Worm (Caenorhabditis elegans) whole organism, L1 larva: Measurements from ENCODE around the gene nep-1.

Source experiments
- C16A3.4 ChIP-seq: fragments of 150-350 bp; optimal IDR thresholded peaks from 2 replicates; lab custom pipeline; 2014; ENCODE audit warnings: missing biosample characterization, missing genetic modification characterization
- aly-2 ChIP-seq: fragments of 150-350 bp; optimal IDR thresholded peaks from 2 replicates; lab custom pipeline; 2014; ENCODE audit warnings: missing biosample characterization, missing genetic modification characterization
- ama-1 ChIP-seq: fragments of 150-350 bp; optimal IDR thresholded peaks from 2 replicates; lab custom pipeline; 2014
- ceh-8 ChIP-seq: fragments of 200-800 bp; sonication (Bioruptor generic); optimal IDR thresholded peaks from 2 replicates; lab custom pipeline; 2018; ENCODE audit warnings: mild to moderate bottlenecking, missing genetic modification characterization, moderate library complexity, missing compliant biosample characterization
- ceh-90 ChIP-seq: sonication (generic microtip); optimal IDR thresholded peaks from 2 replicates; lab custom pipeline; 2016; ENCODE audit warnings: missing genetic modification characterization, missing compliant biosample characterization
- ces-1 ChIP-seq: fragments of 150-350 bp; optimal IDR thresholded peaks from 2 replicates; lab custom pipeline; 2014; ENCODE audit warnings: missing biosample characterization, missing genetic modification reagents, missing genetic modification characterization
- efl-1 ChIP-seq, 4 experiments: fragments of 150-350 bp; optimal IDR thresholded peaks in 3 of 4; peaks in 1 of 4; 1 replicate in 1 of 4; 2 replicates in 3 of 4; lab custom pipeline; 2014; ENCODE audit warnings: missing biosample characterization in 2 of 4, missing genetic modification characterization in 2 of 4, missing genetic modification reagents in 2 of 4
- egl-27 ChIP-seq, 2 experiments: fragments of 150-350 bp in 1 of 2; sonication (generic microtip); optimal IDR thresholded peaks; 3 replicates each; lab custom pipeline; 2017 to 2018; ENCODE audit warnings: missing biosample characterization in 2 of 2, missing genetic modification characterization in 2 of 2, missing genetic modification reagents in 2 of 2
- elt-3 ChIP-seq, 6 experiments: fragments of 150-350 bp in 1 of 6; sonication (generic microtip); optimal IDR thresholded peaks; 2 replicates each; lab custom pipeline; 2017 to 2018; ENCODE audit warnings: missing biosample characterization in 6 of 6, missing genetic modification characterization in 6 of 6, inconsistent platforms in 1 of 6
- ets-5 ChIP-seq: fragments of 200-800 bp; sonication (Bioruptor generic); IDR thresholded peaks from 2 replicates; pipeline ENCODE4 v1.3.6; 2022; ENCODE audit warnings: missing genetic modification characterization, missing compliant biosample characterization
- fkh-4 ChIP-seq: sonication (generic microtip); optimal IDR thresholded peaks from 2 replicates; lab custom pipeline; 2016; ENCODE audit warnings: missing compliant biosample characterization, missing genetic modification characterization, borderline replicate concordance
- fos-1 ChIP-seq: fragments of 150-350 bp; optimal IDR thresholded peaks from 2 replicates; lab custom pipeline; 2014; ENCODE audit warnings: missing biosample characterization, missing genetic modification characterization
- grh-1 ChIP-seq: fragments of 200-800 bp; sonication (Bioruptor generic); IDR thresholded peaks from 2 replicates; pipeline ENCODE4 v1.3.6; 2022; ENCODE audit warnings: missing genetic modification reagents, missing genetic modification characterization, missing compliant biosample characterization
- hlh-17 ChIP-seq: fragments of 200-800 bp; sonication (Bioruptor generic); optimal IDR thresholded peaks from 2 replicates; lab custom pipeline; 2018; ENCODE audit warnings: missing genetic modification characterization, mild to moderate bottlenecking, missing compliant biosample characterization, moderate library complexity, borderline replicate concordance
- hlh-4 ChIP-seq: sonication (generic microtip); optimal IDR thresholded peaks from 2 replicates; lab custom pipeline; 2016; ENCODE audit warnings: mild to moderate bottlenecking, missing genetic modification characterization, missing compliant biosample characterization
- hpl-2 ChIP-seq: fragments of 150-350 bp; optimal IDR thresholded peaks from 2 replicates; lab custom pipeline; 2014; ENCODE audit warnings: missing biosample characterization, missing genetic modification reagents, missing genetic modification characterization
- isw-1 ChIP-seq: fragments of 200-800 bp; sonication (Bioruptor generic); IDR thresholded peaks from 2 replicates; pipeline ENCODE4 v1.3.6; 2022; ENCODE audit warnings: missing genetic modification characterization, missing compliant biosample characterization
- jun-1 ChIP-seq: fragments of 150-350 bp; optimal IDR thresholded peaks from 2 replicates; lab custom pipeline; 2014; ENCODE audit warnings: missing biosample characterization, missing genetic modification reagents, missing genetic modification characterization
- lin-13 ChIP-seq: fragments of 150-350 bp; optimal IDR thresholded peaks from 2 replicates; lab custom pipeline; 2014; ENCODE audit warnings: missing biosample characterization, missing genetic modification reagents, missing genetic modification characterization
- lin-14 ChIP-seq: fragments of 200-800 bp; sonication (Bioruptor generic); optimal IDR thresholded peaks from 2 replicates; lab custom pipeline; 2018; ENCODE audit warnings: mild to moderate bottlenecking, missing genetic modification characterization, moderate library complexity, missing compliant biosample characterization
- lin-35 ChIP-seq, 2 experiments: fragments of 150-350 bp; optimal IDR thresholded peaks; 2 replicates each; lab custom pipeline; 2014; ENCODE audit warnings: missing biosample characterization in 2 of 2, missing genetic modification characterization in 2 of 2, missing genetic modification reagents in 2 of 2
- lir-3 ChIP-seq: sonication (generic microtip); optimal IDR thresholded peaks from 2 replicates; lab custom pipeline; 2016; ENCODE audit warnings: mild to moderate bottlenecking, missing genetic modification characterization, moderate library complexity, missing compliant biosample characterization; ENCODE audit not compliant: poor library complexity
- mab-9 ChIP-seq: fragments of 200-800 bp; sonication (Bioruptor generic); IDR thresholded peaks from 2 replicates; pipeline ENCODE4 v1.3.6; 2022; ENCODE audit warnings: missing genetic modification reagents, missing genetic modification characterization, missing compliant biosample characterization
- mdl-1 ChIP-seq, 2 experiments: fragments of 150-350 bp; optimal IDR thresholded peaks; 2 replicates each; lab custom pipeline; 2014 to 2017; ENCODE audit warnings: missing biosample characterization in 2 of 2, missing genetic modification characterization in 2 of 2, inconsistent platforms in 1 of 2
- mef-2 ChIP-seq: fragments of 150-350 bp; optimal IDR thresholded peaks from 2 replicates; lab custom pipeline; 2014; ENCODE audit warnings: missing biosample characterization, missing genetic modification characterization
- mep-1 ChIP-seq: fragments of 150-350 bp; optimal IDR thresholded peaks from 2 replicates; lab custom pipeline; 2014; ENCODE audit warnings: missing biosample characterization, missing genetic modification characterization
- nhr-11 ChIP-seq: fragments of 150-350 bp; optimal IDR thresholded peaks from 2 replicates; lab custom pipeline; 2014; ENCODE audit warnings: missing biosample characterization, missing genetic modification characterization
- nhr-20 ChIP-seq: sonication (generic microtip); optimal IDR thresholded peaks from 2 replicates; lab custom pipeline; 2016; ENCODE audit warnings: mild to moderate bottlenecking, missing genetic modification characterization, missing compliant biosample characterization
- nhr-237 ChIP-seq: fragments of 150-350 bp; optimal IDR thresholded peaks from 2 replicates; lab custom pipeline; 2014; ENCODE audit warnings: missing biosample characterization, missing genetic modification characterization
- nhr-47 ChIP-seq: sonication (generic microtip); optimal IDR thresholded peaks from 2 replicates; lab custom pipeline; 2016; ENCODE audit warnings: mild to moderate bottlenecking, missing genetic modification characterization, moderate library complexity, missing compliant biosample characterization
- nhr-71 ChIP-seq: sonication (generic microtip); optimal IDR thresholded peaks from 2 replicates; lab custom pipeline; 2016; ENCODE audit warnings: mild to moderate bottlenecking, missing genetic modification characterization, moderate library complexity, missing compliant biosample characterization
- nhr-76 ChIP-seq: sonication (generic microtip); optimal IDR thresholded peaks from 2 replicates; lab custom pipeline; 2017; ENCODE audit warnings: missing biosample characterization, missing genetic modification characterization
- nhr-90 ChIP-seq: sonication (generic microtip); optimal IDR thresholded peaks from 2 replicates; lab custom pipeline; 2016; ENCODE audit warnings: mild to moderate bottlenecking, missing genetic modification characterization, missing compliant biosample characterization; ENCODE audit not compliant: poor library complexity
- pag-3 ChIP-seq: sonication (generic microtip); optimal IDR thresholded peaks from 2 replicates; lab custom pipeline; 2017; ENCODE audit warnings: missing genetic modification characterization, mild to moderate bottlenecking, missing compliant biosample characterization, antibody characterized with exemption, borderline replicate concordance; ENCODE audit not compliant: insufficient read depth
- pax-3 ChIP-seq: fragments of 200-800 bp; sonication (Bioruptor generic); optimal IDR thresholded peaks from 2 replicates; lab custom pipeline; 2018; ENCODE audit warnings: mild to moderate bottlenecking, missing genetic modification characterization, moderate library complexity, missing compliant biosample characterization
- pqm-1 ChIP-seq: sonication (generic microtip); optimal IDR thresholded peaks from 3 replicates; lab custom pipeline; 2017; ENCODE audit warnings: missing biosample characterization, missing genetic modification characterization
- rnt-1 ChIP-seq: sonication (generic microtip); optimal IDR thresholded peaks from 2 replicates; lab custom pipeline; 2016; ENCODE audit warnings: mild to moderate bottlenecking, missing genetic modification characterization, moderate library complexity, missing compliant biosample characterization
- skn-1 ChIP-seq: fragments of 150-350 bp; optimal IDR thresholded peaks from 2 replicates; lab custom pipeline; 2014; ENCODE audit warnings: missing biosample characterization, missing genetic modification characterization
- snpc-4 ChIP-seq: fragments of 150-350 bp; optimal IDR thresholded peaks from 2 replicates; lab custom pipeline; 2014; ENCODE audit warnings: missing biosample characterization, missing genetic modification characterization
- snu-23 ChIP-seq: sonication (generic microtip); optimal IDR thresholded peaks from 2 replicates; lab custom pipeline; 2016; ENCODE audit warnings: missing genetic modification characterization, missing compliant biosample characterization
- sup-37 ChIP-seq: fragments of 200-800 bp; sonication (Bioruptor generic); optimal IDR thresholded peaks from 2 replicates; lab custom pipeline; 2018; ENCODE audit warnings: mild to moderate bottlenecking, missing genetic modification characterization, missing compliant biosample characterization
- swsn-7 ChIP-seq: sonication (generic microtip); optimal IDR thresholded peaks from 2 replicates; lab custom pipeline; 2016; ENCODE audit warnings: missing genetic modification characterization, missing compliant biosample characterization
- tbx-2 ChIP-seq: sonication (generic microtip); optimal IDR thresholded peaks from 2 replicates; lab custom pipeline; 2016; ENCODE audit warnings: missing genetic modification characterization, missing compliant biosample characterization
- unc-130 ChIP-seq: fragments of 150-350 bp; optimal IDR thresholded peaks from 2 replicates; lab custom pipeline; 2017; ENCODE audit warnings: missing biosample characterization, missing genetic modification characterization, inconsistent platforms
- unc-30 ChIP-seq: sonication (generic microtip); optimal IDR thresholded peaks from 2 replicates; lab custom pipeline; 2017; ENCODE audit warnings: missing biosample characterization, missing genetic modification characterization
- unc-86 ChIP-seq: sonication (generic microtip); optimal IDR thresholded peaks from 2 replicates; lab custom pipeline; 2016; ENCODE audit warnings: missing genetic modification characterization, missing compliant biosample characterization
- vab-15 ChIP-seq: sonication (generic microtip); optimal IDR thresholded peaks from 2 replicates; lab custom pipeline; 2017; ENCODE audit warnings: missing genotype, mild to moderate bottlenecking, missing genetic modification characterization, missing compliant biosample characterization
- xbp-1 ChIP-seq: sonication (generic microtip); optimal IDR thresholded peaks from 2 replicates; lab custom pipeline; 2016; ENCODE audit warnings: missing genetic modification characterization, missing compliant biosample characterization
- zip-4 ChIP-seq: fragments of 200-800 bp; sonication (Bioruptor generic); optimal IDR thresholded peaks from 2 replicates; lab custom pipeline; 2018; ENCODE audit warnings: mild to moderate bottlenecking, missing genetic modification characterization, moderate library complexity, missing compliant biosample characterization
- ztf-11 ChIP-seq, 2 experiments: sonication (generic microtip); optimal IDR thresholded peaks; 2 replicates each; lab custom pipeline; 2016 to 2017; ENCODE audit warnings: missing genetic modification characterization in 2 of 2, missing biosample characterization in 1 of 2, missing compliant biosample characterization in 1 of 2
- ztf-4 ChIP-seq: fragments of 150-350 bp; optimal IDR thresholded peaks from 2 replicates; lab custom pipeline; 2014; ENCODE audit warnings: missing biosample characterization, missing genetic modification characterization

nep-1 gene

ce11 chrII:11635745-11636161 lies 21.2 kb downstream of the nep-1 start:
- TF ChIP-seq mab-9 (GFP tag; lab: Robert Waterston, UW) = no peak
- no peak for TF ChIP-seq mef-2 (tag; lab: Kevin White, UChicago)
- peak; percentile 49 for TF ChIP-seq nhr-76 (tag; lab: Kevin White, UChicago)
- peak; percentile 86 for TF ChIP-seq mep-1
- TF ChIP-seq rnt-1 (tag; lab: Kevin White, UChicago) = peak; percentile 90
- peak; percentile 88 for TF ChIP-seq xbp-1 (tag; lab: Kevin White, UChicago)
- peak; percentile 87 for TF ChIP-seq grh-1 (GFP tag; lab: Robert Waterston, UW)
- TF ChIP-seq sup-37 (GFP tag; lab: Kevin White, UChicago) = peak; percentile 68
- TF ChIP-seq lin-13 (GFP tag; lab: Kevin White, UChicago) = peak; percentile 90
- no peak for TF ChIP-seq pqm-1 (tag; lab: Kevin White, UChicago)
- peak; percentile 54 for TF ChIP-seq unc-130 (tag; lab: Kevin White, UChicago)
- TF ChIP-seq fos-1 (tag; lab: Kevin White, UChicago) = peak; percentile 97
- TF ChIP-seq C16A3.4 = peak; percentile 80
- no peak for TF ChIP-seq ets-5 (GFP tag; lab: Robert Waterston, UW)
- TF ChIP-seq hpl-2 (GFP tag; lab: Kevin White, UChicago) = no peak
- TF ChIP-seq isw-1 (GFP tag; lab: Robert Waterston, UW) = peak; percentile 47
- peak; percentile 95 for TF ChIP-seq jun-1 (tag; lab: Kevin White, UChicago)
- peak; percentile 96 for TF ChIP-seq nhr-20 (tag; lab: Kevin White, UChicago)
- TF ChIP-seq lin-14 = peak; percentile 97
- no peak for TF ChIP-seq hlh-4 (tag; lab: Kevin White, UChicago)
- TF ChIP-seq nhr-47 (tag; lab: Kevin White, UChicago) = peak; percentile 86
- peak; percentile 31 for TF ChIP-seq ceh-8 (GFP tag; lab: Kevin White, UChicago)
- peak; percentile 11 for TF ChIP-seq unc-86 (tag; lab: Kevin White, UChicago)
- TF ChIP-seq ceh-90 (tag; lab: Kevin White, UChicago) = no peak
- no peak for TF ChIP-seq hlh-17 (GFP tag; lab: Kevin White, UChicago)
- TF ChIP-seq ztf-11 (tag; optimal IDR thresholded peaks at IDR 0.05; lab: Kevin White, UChicago) = peak in 1 of 2 experiments; percentile 30
- peak; percentile 96 for TF ChIP-seq nhr-71 (tag; lab: Kevin White, UChicago)
- peak; percentile 89 for TF ChIP-seq tbx-2
- TF ChIP-seq aly-2 (tag; lab: Kevin White, UChicago) = peak; percentile 91
- peak; percentile 94 for TF ChIP-seq snu-23 (GFP tag; lab: Kevin White, UChicago)
- peak; percentile 87 for TF ChIP-seq swsn-7 (tag; lab: Kevin White, UChicago)
- TF ChIP-seq lir-3 (tag; lab: Kevin White, UChicago) = peak; percentile 67
- peak; percentile 84 for TF ChIP-seq nhr-90 (tag; lab: Kevin White, UChicago)
- TF ChIP-seq elt-3 (tag; optimal IDR thresholded peaks at IDR 0.05; lab: Kevin White, UChicago) = peak in 5 of 6 experiments; percentile 21 to 92 (median 81)
- TF ChIP-seq zip-4 (GFP tag; lab: Kevin White, UChicago) = no peak
- TF ChIP-seq snpc-4 = no peak
- TF ChIP-seq pag-3 (tag; lab: Kevin White, UChicago) = no peak
- peak in 1 of 2 experiments; percentile 89 for TF ChIP-seq mdl-1 (tag; optimal IDR thresholded peaks at IDR 0.05; lab: Kevin White, UChicago)
- peak; percentile 52 for TF ChIP-seq pax-3
- TF ChIP-seq nhr-11 (tag; lab: Kevin White, UChicago) = peak; percentile 92
- TF ChIP-seq unc-30 (tag; lab: Kevin White, UChicago) = no peak
- TF ChIP-seq lin-35 (GFP tag; optimal IDR thresholded peaks at IDR 0.05; lab: Kevin White, UChicago) = peak; percentile 65 to 71
- peak; percentile 88 to 97 for TF ChIP-seq egl-27 (tag; optimal IDR thresholded peaks at IDR 0.05; lab: Kevin White, UChicago)
- TF ChIP-seq nhr-237 (tag; lab: Kevin White, UChicago) = peak; percentile 79
- peak; percentile 9 for TF ChIP-seq fkh-4 (tag; lab: Kevin White, UChicago)
- peak; percentile 89 for TF ChIP-seq ama-1
- peak; percentile 73 to 80 for TF ChIP-seq efl-1 (optimal IDR thresholded peaks at IDR 0.05; lab: Kevin White, UChicago)
- peak; percentile 30 to 96 for TF ChIP-seq efl-1 (GFP tag; optimal IDR thresholded peaks at IDR 0.05 in 1 of 2; lab: Kevin White, UChicago)
- peak; percentile 63 for TF ChIP-seq skn-1 (tag; lab: Kevin White, UChicago)
- peak; percentile 55 for TF ChIP-seq ces-1
- peak; percentile 1 for TF ChIP-seq vab-15 (tag; lab: Kevin White, UChicago)
- TF ChIP-seq ztf-4 = peak; percentile 91
